Fruit fly (Drosophila melanogaster): Measurements from ENCODE around the gene mtd.

The mtd gene

DNA sequence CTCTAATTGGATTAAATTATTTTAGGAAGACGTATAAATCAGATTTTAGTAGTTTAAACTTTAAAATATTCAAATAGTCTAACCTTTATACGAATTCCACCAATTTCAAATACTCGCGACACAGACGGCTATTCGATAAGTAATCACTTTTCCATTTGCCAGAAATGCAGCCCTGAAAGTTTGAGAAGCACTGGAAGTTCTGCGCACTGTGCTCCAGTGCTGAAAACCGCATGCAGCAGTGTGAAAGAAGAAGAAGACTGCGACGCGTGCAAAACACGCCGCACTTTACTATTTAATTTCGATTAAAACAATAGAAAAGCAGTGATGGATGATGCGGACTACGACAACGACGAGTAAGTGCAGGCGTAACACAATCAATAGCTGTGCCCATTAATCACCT is 21.3 kb upstream of the mtd start, which contains the start of gene Polr2F (continued):
- TF ChIP-seq Ada2b (GFP tag; IDR thresholded peaks at IDR 0.05) (peak; percentile 42; the same call in 1 of the 2 replicates), CG11247 (GFP tag; IDR thresholded peaks at IDR 0.05) (peak; percentile 86), CG16779 (GFP tag; IDR thresholded peaks at IDR 0.05) (peak; percentile 87), Poxn (GFP tag; IDR thresholded peaks at IDR 0.05) (no peak; the same call in 1 of the 2 replicates), Spps (tag; optimal IDR thresholded peaks at IDR 0.05) (no peak), sug (tag; optimal IDR thresholded peaks at IDR 0.05) (peak; percentile 79), CG10321 (GFP tag; IDR thresholded peaks at IDR 0.05) (peak; percentile 43; the same call in 1 of the 2 replicates), dpn (GFP tag; optimal IDR thresholded peaks at IDR 0.05) (peak; percentile 93 to 95), twi (tag; optimal IDR thresholded peaks at IDR 0.05) (peak; percentile 63), so (GFP tag; IDR thresholded peaks at IDR 0.05) (peak; percentile 70; the same call in 1 of the 3 replicates), CG9215 (GFP tag; IDR thresholded peaks at IDR 0.05) (peak; percentile 75), CG10147 (GFP tag; optimal IDR thresholded peaks at IDR 0.05) (peak; percentile 69), CG10431 (GFP tag; optimal IDR thresholded peaks at IDR 0.05) (no peak), dmrt11E (tag; optimal IDR thresholded peaks at IDR 0.05) (peak; percentile 65), Doc2 (GFP tag; IDR thresholded peaks at IDR 0.05) (no peak), GATAe (GFP tag; conservative IDR thresholded peaks at IDR 0.05) (peak; percentile 34; the same call in 1 of the 2 replicates), CG3407 (GFP tag; optimal IDR thresholded peaks at IDR 0.05) (peak; percentile 50), sc (optimal IDR thresholded peaks at IDR 0.05) (no peak), sc (GFP tag; optimal IDR thresholded peaks at IDR 0.05) (no peak), Usf (GFP tag; optimal IDR thresholded peaks at IDR 0.05) (peak; percentile 70), CG13775 (GFP tag; optimal IDR thresholded peaks at IDR 0.05) (peak; percentile 64), Optix (GFP tag; IDR thresholded peaks at IDR 0.05) (peak; percentile 58; the same call in 2 of the 3 replicates), caup (GFP tag; optimal IDR thresholded peaks at IDR 0.05; ENCODE audit: severe bottlenecking) (peak; percentile 92), lbe (GFP tag; optimal IDR thresholded peaks at IDR 0.05) (peak; percentile 65), Meics (GFP tag; optimal IDR thresholded peaks at IDR 0.05) (peak; percentile 76), kni (GFP tag; optimal IDR thresholded peaks at IDR 0.05) (peak; percentile 32), dmrt99B (tag; optimal IDR thresholded peaks at IDR 0.05) (no peak), CG15514 (GFP tag; optimal IDR thresholded peaks at IDR 0.05) (peak; percentile 89), Dp (GFP tag; optimal IDR thresholded peaks at IDR 0.05) (peak; percentile 95), yki (optimal IDR thresholded peaks at IDR 0.05) (no peak), Nf-YC (tag; optimal IDR thresholded peaks at IDR 0.05) (peak; percentile 70), CG11560 (tag; IDR thresholded peaks at IDR 0.05) (peak; percentile 100), CG8388 (GFP tag; optimal IDR thresholded peaks at IDR 0.05) (peak; percentile 34), CG4404 (GFP tag; IDR thresholded peaks at IDR 0.05) (peak; percentile 51), CG8924 (tag; optimal IDR thresholded peaks at IDR 0.05) (peak; percentile 66), Gug (GFP tag; IDR thresholded peaks at IDR 0.05) (peak; percentile 78; the same call in 3 of the 4 replicates), eyg (GFP tag; optimal IDR thresholded peaks at IDR 0.05) (peak; percentile 82), sd (tag; optimal IDR thresholded peaks at IDR 0.05) (no peak), CG2875 (GFP tag; optimal IDR thresholded peaks at IDR 0.05) (no peak), h (optimal IDR thresholded peaks at IDR 0.05) (no peak), luna (GFP tag; optimal IDR thresholded peaks at IDR 0.05) (peak; percentile 84), hkb (optimal IDR thresholded peaks at IDR 0.05) (no peak), hkb (GFP tag; IDR thresholded peaks at IDR 0.05) (peak; percentile 73), CG6813 (GFP tag; optimal IDR thresholded peaks at IDR 0.05) (peak; percentile 14), Ptx1 (GFP tag; IDR thresholded peaks at IDR 0.05) (peak; percentile 73), Sry-β (GFP tag; optimal IDR thresholded peaks at IDR 0.05) (peak; percentile 34), MESR4 (GFP tag; optimal IDR thresholded peaks at IDR 0.05) (peak; percentile 97), CG4730 (GFP tag; IDR thresholded peaks at IDR 0.05) (peak; percentile 53), Dip2 (GFP tag; IDR thresholded peaks at IDR 0.05) (no peak), Hr3 (GFP tag; optimal IDR thresholded peaks at IDR 0.05) (peak; percentile 83), CG6854 (GFP tag; optimal IDR thresholded peaks at IDR 0.05) (peak; percentile 68), Gsc (GFP tag; IDR thresholded peaks at IDR 0.05) (no peak)

Measured in whole organism, embryonic.